Worm (Caenorhabditis elegans) whole organism, L1 larva: ENCODE measurements around the gene sams-5.
"Not testable (repeated sequence)": the region's sequence is repeated elsewhere in the genome, so short reads cannot be mapped to it uniquely, and the experiment has no call there.

Experiments used
- ama-1 ChIP-seq: fragments of 150-350 bp; optimal IDR thresholded peaks from 2 replicates; lab custom pipeline; 2014
- blmp-1 ChIP-seq: fragments of 150-350 bp; optimal IDR thresholded peaks from 2 replicates; lab custom pipeline; 2014; ENCODE audit warnings: missing biosample characterization, missing genetic modification characterization
- dpl-1 ChIP-seq, 3 experiments: fragments of 150-350 bp in 2 of 3; sonication (generic microtip) in 1 of 3; optimal IDR thresholded peaks; 2 replicates each; lab custom pipeline; 2014 to 2017; ENCODE audit warnings: missing biosample characterization in 3 of 3, missing genetic modification characterization in 3 of 3, missing genetic modification reagents in 3 of 3
- ets-5 ChIP-seq: fragments of 200-800 bp; sonication (Bioruptor generic); IDR thresholded peaks from 2 replicates; pipeline ENCODE4 v1.3.6; 2022; ENCODE audit warnings: missing genetic modification characterization, missing compliant biosample characterization
- lsy-2 ChIP-seq, 2 experiments: fragments of 150-350 bp; optimal IDR thresholded peaks; 2 replicates each; lab custom pipeline; 2014; ENCODE audit warnings: missing biosample characterization in 2 of 2, missing genetic modification characterization in 2 of 2
- nhr-12 ChIP-seq: sonication (generic microtip); optimal IDR thresholded peaks from 2 replicates; lab custom pipeline; 2017; ENCODE audit warnings: missing biosample characterization, missing genetic modification characterization
- nhr-77 ChIP-seq: fragments of 150-350 bp; optimal IDR thresholded peaks from 2 replicates; lab custom pipeline; 2014; ENCODE audit warnings: missing biosample characterization, missing genetic modification characterization
- nhr-90 ChIP-seq: sonication (generic microtip); optimal IDR thresholded peaks from 2 replicates; lab custom pipeline; 2016; ENCODE audit warnings: mild to moderate bottlenecking, missing genetic modification characterization, missing compliant biosample characterization; ENCODE audit not compliant: poor library complexity
- tbx-2 ChIP-seq: sonication (generic microtip); optimal IDR thresholded peaks from 2 replicates; lab custom pipeline; 2016; ENCODE audit warnings: missing genetic modification characterization, missing compliant biosample characterization
- ztf-11 ChIP-seq, 2 experiments: sonication (generic microtip); optimal IDR thresholded peaks; 2 replicates each; lab custom pipeline; 2016 to 2017; ENCODE audit warnings: missing genetic modification characterization in 2 of 2, missing biosample characterization in 1 of 2, missing compliant biosample characterization in 1 of 2

ce11 chrIV:6253000-6253399 lies 26.3 kb downstream of the sams-5 start, which contains the start of gene T13A10.2:
- not testable (repeated sequence) for TF ChIP-seq blmp-1 (tag; lab: Kevin White, UChicago); dpl-1 (GFP tag; optimal IDR thresholded peaks at IDR 0.05; lab: Kevin White, UChicago); nhr-12 (tag; lab: Kevin White, UChicago); nhr-90 (tag; lab: Kevin White, UChicago); ets-5 (GFP tag; lab: Robert Waterston, UW); ama-1 (lab: Kevin White, UChicago); nhr-77 (tag; lab: Kevin White, UChicago); tbx-2 (tag; lab: Kevin White, UChicago); ztf-11 (tag; optimal IDR thresholded peaks at IDR 0.05; lab: Kevin White, UChicago); lsy-2 (tag; optimal IDR thresholded peaks at IDR 0.05; lab: Kevin White, UChicago)
